Worm (Caenorhabditis elegans) whole organism, mixed stage, embryonic: ENCODE measurements around the gene M05D6.3.

Experiments used
- M03D4.4 ChIP-seq: sonication (generic microtip); optimal IDR thresholded peaks from 2 replicates; lab custom pipeline; 2017; ENCODE audit warnings: mild to moderate bottlenecking, missing genetic modification characterization, missing compliant biosample characterization
- blmp-1 ChIP-seq: fragments of 150-350 bp; optimal IDR thresholded peaks from 2 replicates; lab custom pipeline; 2014; ENCODE audit warnings: missing biosample characterization, missing genetic modification characterization
- cnd-1 ChIP-seq: fragments of 200-800 bp; sonication (Bioruptor generic); optimal IDR thresholded peaks from 2 replicates; lab custom pipeline; 2018; ENCODE audit warnings: mild to moderate bottlenecking, missing genetic modification characterization, missing compliant biosample characterization
- drap-1 ChIP-seq: fragments of 200-800 bp; sonication (Bioruptor generic); optimal IDR thresholded peaks from 3 replicates; lab custom pipeline; 2018; ENCODE audit warnings: mild to moderate bottlenecking, missing genetic modification characterization, missing compliant biosample characterization
- lin-13 ChIP-seq: fragments of 150-350 bp; optimal IDR thresholded peaks from 2 replicates; lab custom pipeline; 2014; ENCODE audit warnings: missing biosample characterization, missing genetic modification characterization
- lsy-2 ChIP-seq: fragments of 150-350 bp; optimal IDR thresholded peaks from 2 replicates; lab custom pipeline; 2014; ENCODE audit warnings: missing biosample characterization, missing genetic modification characterization
- mep-1 ChIP-seq: fragments of 150-350 bp; optimal IDR thresholded peaks from 2 replicates; lab custom pipeline; 2017; ENCODE audit warnings: missing biosample characterization, missing genetic modification reagents, missing genetic modification characterization, inconsistent platforms
- sptf-1 ChIP-seq: sonication (generic microtip); optimal IDR thresholded peaks from 2 replicates; lab custom pipeline; 2017; ENCODE audit warnings: mild to moderate bottlenecking, missing genetic modification characterization, moderate library complexity, missing compliant biosample characterization
- tbx-8 ChIP-seq: fragments of 200-800 bp; sonication (Bioruptor generic); optimal IDR thresholded peaks from 2 replicates; lab custom pipeline; 2018; ENCODE audit warnings: mild to moderate bottlenecking, missing genetic modification characterization, moderate library complexity, missing compliant biosample characterization
- unc-120 ChIP-seq: sonication (generic microtip); optimal IDR thresholded peaks from 2 replicates; lab custom pipeline; 2017; ENCODE audit warnings: missing genetic modification characterization, missing compliant biosample characterization; ENCODE audit not compliant: poor library complexity, severe bottlenecking
- unc-39 ChIP-seq: fragments of 150-350 bp; optimal IDR thresholded peaks from 2 replicates; lab custom pipeline; 2014; ENCODE audit warnings: missing biosample characterization, missing genetic modification characterization

M05D6.3 gene

DNA sequence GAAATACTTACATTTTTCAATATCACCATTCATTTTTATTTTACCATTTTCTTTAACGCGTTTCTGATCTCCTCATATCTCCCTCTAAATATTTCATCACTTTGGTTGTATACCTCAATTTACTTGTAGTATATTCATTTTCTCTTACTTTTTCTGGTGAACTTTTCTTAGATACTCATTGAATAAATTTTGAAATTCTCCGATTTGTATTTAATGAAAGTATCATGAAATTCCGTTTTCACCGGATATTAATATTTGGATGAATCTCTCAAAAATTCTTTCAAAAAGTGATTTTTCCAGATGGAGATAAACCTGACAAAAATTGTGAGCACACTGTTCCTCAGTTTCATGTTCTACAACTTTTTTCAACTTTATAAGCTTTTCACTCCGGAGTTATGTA lies 42.6 kb downstream of the M05D6.3 start, which contains the start of gene T13H5.8:
TSS of gene T13H5.8 (plus strand) at position 301 of the 400 bp plus-strand sequence.
- TF ChIP-seq drap-1 (GFP tag; lab: Kevin White, UChicago) (no peak), unc-120 (tag; lab: Kevin White, UChicago) (no peak), blmp-1 (tag; lab: Kevin White, UChicago) (no peak)

DNA sequence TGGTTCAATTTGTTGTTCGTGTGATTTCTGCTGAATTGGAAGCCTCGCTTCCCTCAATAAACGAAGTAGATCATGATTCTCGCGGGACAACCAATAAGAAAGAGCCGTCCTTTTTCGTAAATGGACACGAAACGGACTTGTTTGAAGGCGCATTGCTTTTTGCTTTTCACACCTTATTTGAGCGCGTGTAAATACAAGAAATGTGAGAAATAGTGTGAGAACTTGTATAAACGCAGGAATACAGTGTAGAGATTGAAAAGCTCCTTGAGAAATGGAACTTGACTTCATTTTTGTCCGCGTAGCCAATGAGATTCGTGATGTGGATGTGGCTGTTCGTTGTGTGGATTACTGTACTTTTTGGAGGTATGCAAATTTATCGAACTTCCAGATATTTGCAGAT lies 45.1 kb downstream of the M05D6.3 start, which contains the start of gene cht-2:
TSS of gene cht-2 (plus strand) at position 301 of the 400 bp plus-strand sequence.
- TF ChIP-seq unc-39 (tag; lab: Kevin White, UChicago) (no peak), M03D4.4 (tag; lab: Kevin White, UChicago) (no peak), sptf-1 (tag; lab: Kevin White, UChicago) (no peak), mep-1 (tag; lab: Kevin White, UChicago) (no peak), drap-1 (GFP tag; lab: Kevin White, UChicago) (no peak), lin-13 (tag; lab: Kevin White, UChicago) (no peak), blmp-1 (tag; lab: Kevin White, UChicago) (no peak), lsy-2 (tag; lab: Kevin White, UChicago) (no peak), tbx-8 (GFP tag; lab: Kevin White, UChicago) (no peak)

DNA sequence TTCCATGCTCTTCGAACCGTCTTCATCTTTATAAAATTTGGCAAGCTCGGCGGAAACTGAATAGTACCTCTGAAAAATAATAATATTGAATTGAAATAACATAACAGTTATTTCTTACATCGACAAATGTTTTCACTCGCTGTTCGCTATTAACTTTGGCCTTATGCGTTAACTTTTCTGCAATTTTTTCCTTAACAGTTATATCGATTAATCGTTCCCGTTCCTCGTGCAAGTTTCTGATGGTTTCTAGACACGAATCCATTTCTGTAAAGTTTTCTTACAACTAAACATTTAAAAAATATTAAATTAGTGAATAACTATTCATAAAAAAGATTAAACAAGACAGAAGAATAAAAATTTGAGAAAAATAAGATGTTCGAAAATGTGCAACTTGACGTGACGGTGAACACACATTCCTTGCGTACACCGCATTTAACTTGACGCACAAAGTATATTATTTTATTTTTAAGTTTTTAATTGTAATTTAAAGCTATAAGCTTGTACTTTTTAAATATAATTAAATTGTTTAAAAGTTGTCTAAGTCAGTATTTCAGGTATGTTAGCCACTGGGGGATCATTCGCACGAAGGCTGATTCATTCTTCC lies 49.7 kb downstream of the M05D6.3 start, which contains the start of the genes prp-9 and mrps-18B:
TSS of gene prp-9 (minus strand) at position 264 of the 604 bp plus-strand sequence.
TSS of gene mrps-18B (plus strand) at position 549 of the 604 bp plus-strand sequence.
- peak; percentile 30 for TF ChIP-seq lsy-2 (tag; lab: Kevin White, UChicago)
- TF ChIP-seq cnd-1 (tag; lab: Kevin White, UChicago): no peak
